Fruit fly (Drosophila melanogaster) Kc167 (cell line): ENCODE measurements around the gene Nedd8.
A peak's percentile ranks its signal among the peaks of the same experiment; 100 is the strongest.

Experiments
- Myc ChIP-seq: fragments of >200 bp; optimal IDR thresholded peaks from 2 replicates; lab custom pipeline; 2017; ENCODE audit warnings: missing external identifiers
- Sin3A ChIP-seq: fragments of >200 bp; optimal IDR thresholded peaks from 2 replicates; lab custom pipeline; 2018; ENCODE audit warnings: missing external identifiers
- h ChIP-seq: fragments of >200 bp; optimal IDR thresholded peaks from 3 replicates; lab custom pipeline; 2018; ENCODE audit warnings: missing external identifiers
- insv ChIP-seq: fragments of >200 bp; optimal IDR thresholded peaks from 3 replicates; lab custom pipeline; 2018; ENCODE audit warnings: missing external identifiers
- psq ChIP-seq: fragments of >200 bp; optimal IDR thresholded peaks from 2 replicates; lab custom pipeline; 2017; ENCODE audit warnings: missing external identifiers
- ttk ChIP-seq: sonication (Bioruptor generic); optimal IDR thresholded peaks from 2 replicates; lab custom pipeline; 2017; ENCODE audit warnings: missing external identifiers

The Nedd8 gene

DNA sequence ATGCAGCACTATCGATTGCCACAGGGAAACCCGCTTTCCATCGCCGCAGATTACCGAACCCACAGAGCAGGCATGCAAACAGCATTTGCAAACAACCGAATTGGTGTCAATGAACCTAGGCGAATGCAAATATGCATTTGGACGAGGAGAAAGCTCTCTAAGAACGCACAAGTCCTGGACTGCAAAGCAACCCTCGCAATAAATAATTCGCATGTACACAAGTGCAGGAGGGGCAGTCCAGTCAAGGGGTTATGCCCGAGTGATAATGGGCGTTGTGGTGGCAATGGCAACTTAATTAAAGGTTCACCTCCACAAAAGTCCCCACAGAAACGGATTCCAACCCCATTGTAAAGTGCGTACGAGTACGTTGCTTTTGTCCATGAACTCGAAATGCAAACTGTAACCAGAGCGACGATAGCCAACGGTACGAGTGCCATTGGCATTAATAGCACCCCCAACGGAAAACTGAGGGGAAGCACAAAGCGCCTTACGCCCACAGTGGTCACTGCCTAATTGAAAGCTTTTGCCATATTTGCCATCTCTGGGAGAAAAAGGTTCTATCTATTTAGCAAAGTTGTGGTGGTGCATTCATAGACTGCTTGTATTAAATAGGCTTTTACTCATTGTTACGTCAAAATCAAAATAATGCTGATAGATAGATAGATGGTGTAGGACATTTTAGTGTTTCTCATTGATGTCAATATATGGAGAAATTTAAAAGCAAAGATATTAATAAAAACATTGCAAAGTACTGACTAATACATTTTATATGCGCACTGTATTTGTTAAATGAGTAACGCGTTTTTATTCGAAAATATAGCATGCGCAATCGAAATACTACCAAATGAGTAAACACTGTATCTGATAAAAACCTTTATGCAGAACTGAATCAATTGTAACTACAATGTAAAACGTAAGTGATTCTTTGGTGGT is 31.5 kb upstream of the Nedd8 start:
- TF ChIP-seq psq (lab: Kevin White, UChicago) (no peak), h (lab: Kevin White, UChicago) (no peak), ttk (lab: Kevin White, UChicago) (no peak), Myc (lab: Kevin White, UChicago) (no peak), Sin3A (lab: Kevin White, UChicago) (no peak), insv (lab: Kevin White, UChicago) (no peak)

DNA sequence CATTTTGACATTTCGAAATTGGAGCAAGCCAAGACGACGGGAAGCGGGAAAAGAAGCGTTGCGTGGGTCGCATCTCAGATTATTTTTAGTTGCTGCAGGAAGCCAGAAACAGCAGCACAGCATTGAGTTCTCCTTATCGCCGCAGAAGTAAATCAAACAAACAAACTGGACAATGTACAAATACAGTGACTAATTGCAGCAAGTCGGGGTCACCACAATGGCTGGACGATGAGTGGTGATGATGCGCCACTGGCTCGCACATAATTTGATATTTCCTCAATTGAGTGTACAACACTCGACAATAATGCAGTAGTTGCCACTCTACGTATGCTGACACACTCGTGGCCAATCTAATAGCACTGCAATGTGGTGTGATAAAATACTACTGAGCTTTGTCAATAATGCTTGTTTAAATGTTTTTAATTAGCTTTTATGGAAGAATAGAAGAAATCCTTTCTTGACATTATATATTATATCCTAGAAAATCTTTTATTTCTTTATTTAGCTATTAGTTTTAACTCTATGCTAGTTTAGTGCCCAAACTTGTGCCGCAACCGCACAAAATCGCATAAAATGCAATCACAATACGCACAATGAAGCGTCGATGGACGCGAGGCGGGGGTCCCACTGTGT is 30.4 kb upstream of the Nedd8 start:
- no peak for TF ChIP-seq h (lab: Kevin White, UChicago)
- no peak for TF ChIP-seq Sin3A (lab: Kevin White, UChicago)
- no peak for TF ChIP-seq ttk (lab: Kevin White, UChicago)
- TF ChIP-seq psq (lab: Kevin White, UChicago) = no peak

DNA sequence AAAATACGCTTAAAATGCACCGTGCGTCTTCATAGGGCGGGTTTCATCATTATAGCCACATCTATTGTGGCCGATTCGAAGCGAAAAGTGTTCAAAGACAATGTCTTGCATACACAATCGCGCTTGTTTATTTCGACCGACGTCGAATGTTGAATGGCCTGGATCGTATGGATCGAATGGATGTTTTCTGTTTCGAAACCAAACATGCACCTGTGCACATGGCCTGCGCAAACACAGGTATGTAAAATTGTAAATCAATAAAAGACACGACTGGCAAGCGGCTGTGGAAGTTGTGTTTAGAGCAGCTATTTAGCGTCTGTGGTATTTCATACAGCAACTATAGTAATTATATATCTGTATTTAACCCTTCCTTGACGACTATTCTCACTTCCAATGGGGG is 29.8 kb upstream of the Nedd8 start:
- TF ChIP-seq insv (lab: Kevin White, UChicago) (no peak), Sin3A (lab: Kevin White, UChicago) (no peak), Myc (lab: Kevin White, UChicago) (no peak), psq (lab: Kevin White, UChicago) (no peak), h (lab: Kevin White, UChicago) (no peak), ttk (lab: Kevin White, UChicago) (no peak)

dm6 chr2L:18980982-18981381 is 29.3 kb upstream of the Nedd8 start:
- TF ChIP-seq insv (lab: Kevin White, UChicago) (no peak), ttk (lab: Kevin White, UChicago) (no peak), psq (lab: Kevin White, UChicago) (no peak), Myc (lab: Kevin White, UChicago) (no peak), Sin3A (lab: Kevin White, UChicago) (no peak), h (lab: Kevin White, UChicago) (no peak)

DNA sequence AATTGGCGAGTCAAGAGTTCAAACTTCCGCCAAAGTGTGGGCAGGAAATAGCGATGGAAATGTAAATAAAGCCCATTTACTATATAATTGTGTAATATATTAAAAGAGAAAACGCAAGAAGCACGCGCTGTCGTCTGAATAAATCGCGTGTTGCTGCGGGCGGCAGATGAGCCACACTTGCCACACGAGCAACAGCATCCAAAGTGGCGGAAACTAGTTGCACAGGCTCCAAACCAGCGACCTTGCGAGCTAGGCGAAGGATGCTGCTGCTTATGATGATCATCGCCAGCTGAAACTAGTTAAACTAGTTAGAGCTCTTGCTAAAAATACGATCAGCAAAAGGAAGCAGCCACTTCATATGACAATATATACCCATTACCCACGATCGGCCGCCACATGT is 27.8 kb upstream of the Nedd8 start:
- no peak for TF ChIP-seq ttk (lab: Kevin White, UChicago)
- no peak for TF ChIP-seq psq (lab: Kevin White, UChicago)
- TF ChIP-seq Myc (lab: Kevin White, UChicago) = no peak
- TF ChIP-seq insv (lab: Kevin White, UChicago) = no peak
- TF ChIP-seq Sin3A (lab: Kevin White, UChicago) = no peak
- no peak for TF ChIP-seq h (lab: Kevin White, UChicago)

DNA sequence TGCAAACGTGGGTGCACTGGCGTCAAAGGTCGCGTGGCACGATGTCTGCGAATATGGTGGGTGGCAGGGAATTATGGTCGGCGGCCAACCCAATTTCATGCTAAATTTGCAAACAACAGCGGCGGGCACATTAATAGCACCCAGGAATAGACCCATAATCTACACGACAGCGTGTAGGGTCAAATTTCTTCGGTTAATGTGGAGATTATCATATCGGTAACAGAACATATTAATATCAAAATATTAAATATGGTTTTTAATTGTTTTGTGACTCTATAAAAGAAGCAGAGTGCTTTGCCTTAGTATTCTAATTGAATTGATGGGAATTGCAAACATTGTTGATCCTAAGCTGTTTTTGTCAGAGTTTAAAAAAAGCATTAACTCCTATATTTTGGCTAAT is 27.3 kb upstream of the Nedd8 start:
- TF ChIP-seq Sin3A (lab: Kevin White, UChicago) = no peak
- no peak for TF ChIP-seq psq (lab: Kevin White, UChicago)
- TF ChIP-seq ttk (lab: Kevin White, UChicago) = no peak
- no peak for TF ChIP-seq Myc (lab: Kevin White, UChicago)
- no peak for TF ChIP-seq insv (lab: Kevin White, UChicago)
- no peak for TF ChIP-seq h (lab: Kevin White, UChicago)

DNA sequence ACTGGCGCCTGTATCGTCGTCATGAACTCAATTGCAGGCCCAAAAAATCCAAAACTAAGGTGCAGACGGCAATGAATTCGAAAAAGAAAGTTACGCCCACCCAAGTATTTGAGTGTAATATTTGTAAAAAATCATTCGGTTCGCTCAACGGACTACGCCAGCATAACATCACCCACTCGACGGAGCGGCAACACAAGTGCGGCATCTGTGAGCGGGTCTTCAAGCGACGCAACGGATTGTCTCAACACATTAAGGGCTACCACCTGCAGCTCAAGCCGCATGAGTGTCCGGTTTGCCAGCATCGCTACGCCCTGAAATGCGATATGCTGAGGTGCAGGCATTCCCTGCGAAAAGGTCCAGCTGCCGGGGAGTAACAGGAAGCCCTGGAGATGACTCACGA is 25.1 kb upstream of the Nedd8 start:
- TF ChIP-seq Myc (lab: Kevin White, UChicago) = no peak
- no peak for TF ChIP-seq ttk (lab: Kevin White, UChicago)

DNA sequence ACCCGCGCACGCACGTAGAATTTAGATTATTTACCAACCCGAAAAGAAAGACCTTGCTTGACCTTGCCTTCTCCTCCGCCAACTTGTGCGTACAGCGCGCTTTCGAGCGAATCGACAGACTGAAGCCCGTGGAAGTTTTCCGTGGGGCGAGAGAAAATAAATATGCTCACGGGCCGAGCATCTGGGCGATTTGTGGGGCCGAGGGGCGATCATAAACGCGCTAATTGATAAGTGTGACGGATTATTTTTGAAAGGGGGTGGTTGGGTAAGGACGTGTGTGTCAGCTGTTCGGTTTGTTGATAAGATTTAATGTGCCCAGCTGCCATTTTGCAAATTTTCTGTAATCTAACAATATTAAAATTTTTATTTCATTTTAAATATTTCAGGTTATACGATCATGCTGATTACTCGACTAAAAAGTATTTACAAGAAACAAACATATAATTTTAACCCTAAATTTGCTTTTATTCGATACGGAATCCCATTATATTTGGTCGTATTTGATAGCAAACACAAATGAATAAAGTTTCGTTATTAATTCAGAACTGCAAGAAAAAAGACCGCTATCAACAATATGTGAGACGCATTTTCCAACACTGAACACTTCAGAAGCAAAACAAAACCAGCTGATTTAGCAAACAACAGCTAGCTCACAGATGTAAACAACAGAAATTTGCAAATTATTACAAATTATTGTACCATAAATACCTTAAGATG is 22.6 kb upstream of the Nedd8 start, which contains the start of the genes L2HGDH and CG10431:
Gene L2HGDH (minus strand): TSS at position 386 of the 717 bp plus-strand sequence.
Gene CG10431 (plus strand): TSS at position 648 of the 717 bp plus-strand sequence.
- TF ChIP-seq psq (lab: Kevin White, UChicago) = no peak
- no peak for TF ChIP-seq ttk (lab: Kevin White, UChicago)
- no peak for TF ChIP-seq h (lab: Kevin White, UChicago)
- no peak for TF ChIP-seq Sin3A (lab: Kevin White, UChicago)
- no peak for TF ChIP-seq insv (lab: Kevin White, UChicago)
- TF ChIP-seq Myc (lab: Kevin White, UChicago) = no peak

DNA sequence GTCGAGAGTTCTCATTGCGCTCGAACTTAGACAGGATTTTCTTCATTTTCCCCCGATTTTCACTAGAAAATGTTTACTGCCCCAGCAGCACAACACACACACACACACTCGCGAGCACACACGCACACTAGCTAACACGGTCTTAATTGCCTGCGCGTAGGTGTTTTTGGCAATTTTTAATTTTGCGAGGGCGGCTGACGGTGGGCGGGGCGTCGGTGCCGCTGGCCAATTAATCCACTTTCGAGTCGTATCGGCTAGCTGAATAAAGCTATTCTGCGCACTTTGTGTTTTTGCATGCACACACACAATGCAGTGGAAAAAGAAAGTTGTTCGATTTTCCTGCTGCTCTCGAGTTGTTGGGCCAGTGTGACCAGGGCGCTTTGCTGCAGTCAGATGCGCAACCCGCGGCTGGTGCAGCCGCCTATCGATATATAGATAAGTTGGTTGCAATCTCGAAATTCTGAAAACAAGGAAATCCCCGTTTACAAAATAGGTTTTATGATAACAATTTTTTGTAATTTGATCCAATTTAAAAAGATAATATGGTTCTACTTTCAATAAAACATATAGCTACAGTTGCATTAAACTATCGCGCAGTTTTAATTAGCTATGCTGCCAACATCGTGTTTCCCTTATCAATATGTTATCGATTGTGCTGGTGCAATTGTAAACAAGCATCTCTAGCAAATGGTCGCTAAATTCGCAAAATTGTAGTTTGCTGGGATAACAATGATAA is 16.9 kb upstream of the Nedd8 start, which contains the start of the genes Nak and Tango6:
Gene Nak (minus strand): TSS at position 375 of the 736 bp plus-strand sequence.
Gene Tango6 (plus strand): TSS at position 659 of the 736 bp plus-strand sequence.
- TF ChIP-seq h (lab: Kevin White, UChicago) = no peak
- peak; percentile 96 for TF ChIP-seq Sin3A (lab: Kevin White, UChicago)

dm6 chr2L:18967897-18968296 is 16.3 kb upstream of the Nedd8 start:
- TF ChIP-seq h (lab: Kevin White, UChicago) (no peak), ttk (lab: Kevin White, UChicago) (no peak), Myc (lab: Kevin White, UChicago) (no peak), insv (lab: Kevin White, UChicago) (no peak), psq (lab: Kevin White, UChicago) (no peak), Sin3A (lab: Kevin White, UChicago) (no peak)
